Worm (Caenorhabditis elegans) whole organism, L3 larva: ENCODE data around the gene nspc-7.

ENCODE experiments used
- ZK546.5 ChIP-seq: sonication (generic microtip); optimal IDR thresholded peaks from 2 replicates; lab custom pipeline; 2017; ENCODE audit warnings: missing biosample characterization, missing genetic modification characterization
- ceh-82 ChIP-seq: fragments of 150-350 bp; optimal IDR thresholded peaks from 2 replicates; lab custom pipeline; 2014; ENCODE audit warnings: missing biosample characterization, missing genetic modification characterization
- ceh-9 ChIP-seq: sonication (generic microtip); optimal IDR thresholded peaks from 2 replicates; lab custom pipeline; 2018; ENCODE audit warnings: missing biosample characterization, missing genetic modification characterization
- egl-27 ChIP-seq: sonication (generic microtip); optimal IDR thresholded peaks from 4 replicates; lab custom pipeline; 2017; ENCODE audit warnings: missing biosample characterization, missing genetic modification reagents, missing genetic modification characterization
- elt-3 ChIP-seq, 3 experiments: fragments of 150-350 bp in 1 of 3; sonication (generic microtip) in 2 of 3; optimal IDR thresholded peaks; 2 replicates in 2 of 3; 4 replicates in 1 of 3; lab custom pipeline; 2014 to 2017; ENCODE audit warnings: missing biosample characterization in 3 of 3, missing genetic modification characterization in 3 of 3
- fos-1 ChIP-seq: fragments of 150-350 bp; optimal IDR thresholded peaks from 2 replicates; lab custom pipeline; 2014; ENCODE audit warnings: missing biosample characterization, missing genetic modification characterization
- lsy-12 ChIP-seq: sonication (generic microtip); optimal IDR thresholded peaks from 2 replicates; lab custom pipeline; 2016; ENCODE audit warnings: mild to moderate bottlenecking, missing genetic modification characterization, missing compliant biosample characterization
- mml-1 ChIP-seq: fragments of 150-350 bp; sonication (generic microtip); optimal IDR thresholded peaks from 3 replicates; lab custom pipeline; 2014; ENCODE audit warnings: missing biosample characterization, missing genetic modification characterization
- nhr-11 ChIP-seq: fragments of 150-350 bp; optimal IDR thresholded peaks from 2 replicates; lab custom pipeline; 2014; ENCODE audit warnings: missing biosample characterization, missing genetic modification characterization
- nhr-237 ChIP-seq: fragments of 150-350 bp; optimal IDR thresholded peaks from 2 replicates; lab custom pipeline; 2014; ENCODE audit warnings: missing biosample characterization, missing genetic modification characterization
- nhr-43 ChIP-seq: sonication (generic microtip); optimal IDR thresholded peaks from 2 replicates; lab custom pipeline; 2016; ENCODE audit warnings: mild to moderate bottlenecking, missing genetic modification characterization, missing compliant biosample characterization; ENCODE audit not compliant: poor library complexity, severe bottlenecking
- nhr-77 ChIP-seq: fragments of 150-350 bp; optimal IDR thresholded peaks from 2 replicates; lab custom pipeline; 2014; ENCODE audit warnings: missing biosample characterization, missing genetic modification characterization
- sea-2 ChIP-seq: fragments of 150-350 bp; sonication (generic microtip); optimal IDR thresholded peaks from 4 replicates; lab custom pipeline; 2014; ENCODE audit warnings: missing biosample characterization, missing genetic modification reagents, missing genetic modification characterization
- unc-39 ChIP-seq: sonication (generic microtip); optimal IDR thresholded peaks from 4 replicates; lab custom pipeline; 2017; ENCODE audit warnings: missing biosample characterization, missing genetic modification characterization

ce11 chrX:8569159-8569558, 27.5 kb downstream of the nspc-7 start:
- TF ChIP-seq ceh-82 (tag; lab: Kevin White, UChicago), result no peak
- TF ChIP-seq nhr-11 (tag; lab: Kevin White, UChicago), result no peak
- TF ChIP-seq nhr-77 (tag; lab: Kevin White, UChicago), result no peak
- no peak for TF ChIP-seq egl-27 (tag; lab: Kevin White, UChicago)
- TF ChIP-seq mml-1 (tag; lab: Kevin White, UChicago), result no peak
- TF ChIP-seq sea-2, result no peak
- no peak for TF ChIP-seq nhr-43
- no peak for TF ChIP-seq ceh-9 (tag; lab: Kevin White, UChicago)
- no peak for TF ChIP-seq lsy-12 (tag; lab: Kevin White, UChicago)
- no peak for TF ChIP-seq fos-1
- no peak for TF ChIP-seq ZK546.5 (tag; lab: Kevin White, UChicago)
- no peak for TF ChIP-seq unc-39
- TF ChIP-seq nhr-237 (tag; lab: Kevin White, UChicago), result no peak
- TF ChIP-seq elt-3 (tag; optimal IDR thresholded peaks at IDR 0.05; lab: Kevin White, UChicago), result no peak
